Fruit fly (Drosophila melanogaster) whole organism, prepupa: ENCODE measurements around the gene CG6276.

Experiments
- Blimp-1 ChIP-seq: fragments of 200-800 bp; sonication (Bioruptor generic); optimal IDR thresholded peaks from 3 replicates; lab custom pipeline; 2017; ENCODE audit warnings: missing biosample characterization, missing genetic modification characterization, mild to moderate bottlenecking, moderate library complexity, missing genetic modification reagents
- CG10631 ChIP-seq: fragments of 200-800 bp; sonication (Bioruptor generic); optimal IDR thresholded peaks from 2 replicates; lab custom pipeline; 2016; ENCODE audit warnings: missing biosample characterization, missing genetic modification characterization
- CG10669 ChIP-seq: fragments of 200-800 bp; sonication (Bioruptor generic); optimal IDR thresholded peaks from 3 replicates; lab custom pipeline; 2018; ENCODE audit warnings: missing biosample characterization, mild to moderate bottlenecking, missing genetic modification characterization, moderate library complexity
- CG11294 ChIP-seq: fragments of 200-800 bp; sonication (Bioruptor generic); IDR thresholded peaks from 2 replicates; pipeline ENCODE4 v1.3.6; 2022; ENCODE audit warnings: missing biosample characterization, missing genetic modification characterization
- CG11762 ChIP-seq: fragments of 200-800 bp; sonication (Bioruptor generic); optimal IDR thresholded peaks from 3 replicates; lab custom pipeline; 2016; ENCODE audit warnings: missing biosample characterization, missing genetic modification characterization; ENCODE audit not compliant: insufficient read depth
- CG11902 ChIP-seq: fragments of 200-800 bp; sonication (Bioruptor generic); optimal IDR thresholded peaks from 3 replicates; lab custom pipeline; 2016; ENCODE audit warnings: missing biosample characterization, missing genetic modification characterization
- CG15336 ChIP-seq: fragments of 200-800 bp; sonication (Bioruptor generic); IDR thresholded peaks from 2 replicates; pipeline ENCODE4 v1.3.6; 2022; ENCODE audit warnings: missing biosample characterization, missing genetic modification characterization
- CG1621 ChIP-seq: fragments of 200-800 bp; sonication (Bioruptor generic); optimal IDR thresholded peaks from 3 replicates; lab custom pipeline; 2018; ENCODE audit warnings: missing biosample characterization, mild to moderate bottlenecking, missing genetic modification characterization
- CG16779 ChIP-seq: fragments of 200-800 bp; sonication (Bioruptor generic); optimal IDR thresholded peaks from 3 replicates; lab custom pipeline; 2017; ENCODE audit warnings: missing biosample characterization, mild to moderate bottlenecking, missing genetic modification characterization
- CG3032 ChIP-seq: fragments of 200-800 bp; optimal IDR thresholded peaks from 2 replicates; lab custom pipeline; 2019; ENCODE audit warnings: missing biosample characterization, mild to moderate bottlenecking, missing genetic modification characterization, moderate library complexity
- CG31627 ChIP-seq: fragments of 200-800 bp; sonication (Bioruptor generic); optimal IDR thresholded peaks from 3 replicates; lab custom pipeline; 2016; ENCODE audit warnings: missing biosample characterization, missing genetic modification characterization
- CG32006 ChIP-seq: fragments of 200-800 bp; sonication (Bioruptor generic); optimal IDR thresholded peaks from 3 replicates; lab custom pipeline; 2017; ENCODE audit warnings: missing biosample characterization, mild to moderate bottlenecking, missing genetic modification characterization
- CG34406 ChIP-seq: fragments of 200-800 bp; sonication (Bioruptor generic); optimal IDR thresholded peaks from 3 replicates; lab custom pipeline; 2016; ENCODE audit warnings: missing biosample characterization, missing genetic modification characterization
- CG4318 ChIP-seq: fragments of 200-800 bp; sonication (Bioruptor generic); optimal IDR thresholded peaks from 3 replicates; lab custom pipeline; 2017; ENCODE audit warnings: missing biosample characterization, mild to moderate bottlenecking, missing genetic modification characterization
- CG6163 ChIP-seq: fragments of 200-800 bp; sonication (Bioruptor generic); IDR thresholded peaks from 3 replicates; pipeline ENCODE4 v1.3.6; 2022; ENCODE audit warnings: missing biosample characterization, missing genetic modification characterization
- CG6792 ChIP-seq: fragments of 200-800 bp; sonication (Bioruptor generic); optimal IDR thresholded peaks from 3 replicates; lab custom pipeline; 2016; ENCODE audit warnings: missing biosample characterization, missing genetic modification characterization
- CG6854 ChIP-seq: fragments of 200-800 bp; sonication (Bioruptor generic); optimal IDR thresholded peaks from 2 replicates; lab custom pipeline; 2017; ENCODE audit warnings: missing biosample characterization, mild to moderate bottlenecking, missing genetic modification characterization
- CG7368 ChIP-seq: fragments of 200-800 bp; sonication (Bioruptor generic); optimal IDR thresholded peaks from 3 replicates; lab custom pipeline; 2016; ENCODE audit warnings: missing biosample characterization, missing genetic modification characterization
- CG8319 ChIP-seq: fragments of 200-800 bp; sonication (Bioruptor generic); optimal IDR thresholded peaks from 3 replicates; lab custom pipeline; 2016; ENCODE audit warnings: missing biosample characterization, missing genetic modification characterization
- CG8632 ChIP-seq: fragments of 200-800 bp; sonication (Bioruptor generic); optimal IDR thresholded peaks from 3 replicates; lab custom pipeline; 2016; ENCODE audit warnings: missing biosample characterization, missing genetic modification characterization
- CG9139 ChIP-seq: fragments of 200-800 bp; sonication (Bioruptor generic); optimal IDR thresholded peaks from 3 replicates; lab custom pipeline; 2017; ENCODE audit warnings: missing biosample characterization, mild to moderate bottlenecking, missing genetic modification characterization
- Eip78C ChIP-seq: fragments of 200-800 bp; sonication (Bioruptor generic); peaks from one replicate; lab custom pipeline; 2016; ENCODE audit warnings: missing biosample characterization, missing genetic modification characterization
- Eip93F ChIP-seq: fragments of 200-800 bp; sonication (Bioruptor generic); optimal IDR thresholded peaks from 2 replicates; lab custom pipeline; 2016; ENCODE audit warnings: missing biosample characterization, mild to moderate bottlenecking, missing genetic modification characterization
- Ets21C ChIP-seq: fragments of 200-800 bp; sonication (Bioruptor generic); optimal IDR thresholded peaks from 3 replicates; lab custom pipeline; 2016; ENCODE audit warnings: missing biosample characterization, missing genetic modification characterization
- Hr38 ChIP-seq: sonication (Bioruptor generic); optimal IDR thresholded peaks from 2 replicates; lab custom pipeline; 2016; ENCODE audit warnings: missing biosample characterization, missing genetic modification characterization
- OdsH ChIP-seq: fragments of 200-800 bp; sonication (Bioruptor generic); optimal IDR thresholded peaks from 3 replicates; lab custom pipeline; 2016; ENCODE audit warnings: missing biosample characterization, missing genetic modification characterization
- Smox ChIP-seq: fragments of 200-800 bp; sonication (Bioruptor generic); optimal IDR thresholded peaks from 3 replicates; lab custom pipeline; 2016; ENCODE audit warnings: missing biosample characterization, missing genetic modification characterization
- Sox14 ChIP-seq: fragments of 200-800 bp; sonication (Bioruptor generic); optimal IDR thresholded peaks from 3 replicates; lab custom pipeline; 2016; ENCODE audit warnings: missing biosample characterization, missing genetic modification characterization
- Sox15 ChIP-seq: fragments of 200-800 bp; sonication (Bioruptor generic); optimal IDR thresholded peaks from 3 replicates; lab custom pipeline; 2016; ENCODE audit warnings: missing biosample characterization, missing genetic modification characterization
- acj6 ChIP-seq: fragments of 200-800 bp; sonication (Bioruptor generic); optimal IDR thresholded peaks from 3 replicates; lab custom pipeline; 2016; ENCODE audit warnings: missing biosample characterization, missing genetic modification characterization
- cyc ChIP-seq: fragments of 200-800 bp; sonication (Bioruptor generic); optimal IDR thresholded peaks from 3 replicates; lab custom pipeline; 2016; ENCODE audit warnings: missing biosample characterization, missing genetic modification characterization
- dac ChIP-seq: fragments of 200-800 bp; sonication (Bioruptor generic); optimal IDR thresholded peaks from 2 replicates; lab custom pipeline; 2017; ENCODE audit warnings: missing biosample characterization, mild to moderate bottlenecking, missing genetic modification characterization
- dsx ChIP-seq: fragments of 200-800 bp; optimal IDR thresholded peaks from 3 replicates; lab custom pipeline; 2019; ENCODE audit warnings: missing biosample characterization, mild to moderate bottlenecking, missing genetic modification characterization, moderate library complexity; ENCODE audit not compliant: poor library complexity, severe bottlenecking
- eg ChIP-seq: fragments of 200-800 bp; sonication (Bioruptor generic); IDR thresholded peaks from 3 replicates; pipeline ENCODE4 v1.3.6; 2022; ENCODE audit warnings: missing biosample characterization, missing genetic modification characterization
- esn ChIP-seq: fragments of 200-800 bp; sonication (Bioruptor generic); optimal IDR thresholded peaks from 2 replicates; lab custom pipeline; 2016; ENCODE audit warnings: missing biosample characterization, mild to moderate bottlenecking, missing genetic modification characterization, moderate library complexity
- fd59A ChIP-seq: fragments of 200-800 bp; sonication (Bioruptor generic); optimal IDR thresholded peaks from 2 replicates; lab custom pipeline; 2017; ENCODE audit warnings: missing biosample characterization, mild to moderate bottlenecking, missing genetic modification characterization, missing genetic modification reagents
- net ChIP-seq: fragments of 200-800 bp; sonication (Bioruptor generic); optimal IDR thresholded peaks from 3 replicates; lab custom pipeline; 2016; ENCODE audit warnings: missing biosample characterization, missing genetic modification characterization
- pdm3 ChIP-seq: fragments of 200-800 bp; sonication (Bioruptor generic); optimal IDR thresholded peaks from 3 replicates; lab custom pipeline; 2016; ENCODE audit warnings: missing biosample characterization, missing genetic modification characterization
- salr ChIP-seq, 2 experiments: fragments of 200-800 bp; sonication (Bioruptor generic); optimal IDR thresholded peaks; 3 replicates each; lab custom pipeline; 2016 to 2018; ENCODE audit warnings: missing biosample characterization in 2 of 2, missing genetic modification characterization in 2 of 2, mild to moderate bottlenecking in 1 of 2
- spab ChIP-seq: fragments of 200-800 bp; sonication (Bioruptor generic); optimal IDR thresholded peaks from 2 replicates; lab custom pipeline; 2017; ENCODE audit warnings: missing biosample characterization, mild to moderate bottlenecking, missing genetic modification characterization, missing genetic modification reagents
- svp ChIP-seq: fragments of 200-800 bp; sonication (Bioruptor generic); peaks from one replicate; lab custom pipeline; 2016; ENCODE audit warnings: missing biosample characterization, missing genetic modification characterization
- topi ChIP-seq: fragments of 200-800 bp; sonication (Bioruptor generic); optimal IDR thresholded peaks from 3 replicates; lab custom pipeline; 2016; ENCODE audit warnings: missing biosample characterization, missing genetic modification characterization
- vri ChIP-seq: fragments of 200-800 bp; sonication (Bioruptor generic); optimal IDR thresholded peaks from 3 replicates; lab custom pipeline; 2016; ENCODE audit warnings: missing biosample characterization, mild to moderate bottlenecking, missing genetic modification characterization

CG6276 gene

dm6 chr3R:15366839-15367238 is 47.0 kb upstream of the CG6276 start (continued):
- TF ChIP-seq CG6854 (no peak), CG16779 (tag; lab: Kevin White, UChicago) (no peak), CG11902 (GFP tag; lab: Kevin White, UChicago) (no peak), topi (GFP tag; lab: Kevin White, UChicago) (no peak), net (GFP tag; lab: Kevin White, UChicago) (no peak), CG4318 (no peak), CG34406 (GFP tag; lab: Kevin White, UChicago) (no peak), Smox (no peak), CG9139 (GFP tag; lab: Kevin White, UChicago) (no peak), CG32006 (GFP tag; lab: Kevin White, UChicago) (no peak), Eip78C (GFP tag; lab: Kevin White, UChicago) (peak; percentile 73), svp (GFP tag; lab: Kevin White, UChicago) (peak; percentile 94), spab (GFP tag; lab: Kevin White, UChicago) (no peak), CG11294 (no peak)

DNA sequence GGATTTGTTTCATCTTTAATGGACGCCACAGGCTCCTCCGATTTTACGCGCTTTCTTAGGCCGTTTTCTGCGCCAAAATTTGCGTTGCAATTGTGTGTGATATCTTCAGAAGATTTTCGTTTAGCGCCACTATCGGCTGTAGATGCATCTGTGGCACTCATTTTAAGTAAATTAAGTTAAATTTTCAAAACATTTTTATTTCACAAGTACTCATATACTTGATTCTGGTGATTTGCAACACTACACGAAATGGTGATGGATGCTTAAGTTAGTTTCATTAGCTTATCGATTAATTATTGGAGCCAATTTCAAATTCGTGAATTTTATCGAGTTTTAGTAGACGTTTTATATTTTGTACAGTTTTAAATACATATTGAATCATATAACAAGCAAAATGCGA is 43.7 kb upstream of the CG6276 start, which contains the start of gene CG6171:
CG6171 (minus strand) TSS at position 250 of the 400 bp plus-strand sequence.
- TF ChIP-seq CG1621 (tag; lab: Kevin White, UChicago) = no peak
- peak; percentile 34 for TF ChIP-seq esn (GFP tag; lab: Kevin White, UChicago)
- peak; percentile 52 for TF ChIP-seq Eip78C (GFP tag; lab: Kevin White, UChicago)

dm6 chr3R:15361490-15361889 is 41.6 kb upstream of the CG6276 start, which contains the start of the genes Cog2 and Trax:
Gene Cog2, minus strand, starts transcription at chr3R:15361657.
Gene Trax, plus strand, starts transcription at chr3R:15361692.
- TF ChIP-seq Blimp-1 (GFP tag; lab: Kevin White, UChicago) = no peak
- no peak for TF ChIP-seq svp (GFP tag; lab: Kevin White, UChicago)
- no peak for TF ChIP-seq Hr38 (GFP tag; lab: Kevin White, UChicago)
- no peak for TF ChIP-seq acj6
- no peak for TF ChIP-seq CG10631 (GFP tag; lab: Kevin White, UChicago)
- no peak for TF ChIP-seq Eip93F (GFP tag; lab: Kevin White, UChicago)

DNA sequence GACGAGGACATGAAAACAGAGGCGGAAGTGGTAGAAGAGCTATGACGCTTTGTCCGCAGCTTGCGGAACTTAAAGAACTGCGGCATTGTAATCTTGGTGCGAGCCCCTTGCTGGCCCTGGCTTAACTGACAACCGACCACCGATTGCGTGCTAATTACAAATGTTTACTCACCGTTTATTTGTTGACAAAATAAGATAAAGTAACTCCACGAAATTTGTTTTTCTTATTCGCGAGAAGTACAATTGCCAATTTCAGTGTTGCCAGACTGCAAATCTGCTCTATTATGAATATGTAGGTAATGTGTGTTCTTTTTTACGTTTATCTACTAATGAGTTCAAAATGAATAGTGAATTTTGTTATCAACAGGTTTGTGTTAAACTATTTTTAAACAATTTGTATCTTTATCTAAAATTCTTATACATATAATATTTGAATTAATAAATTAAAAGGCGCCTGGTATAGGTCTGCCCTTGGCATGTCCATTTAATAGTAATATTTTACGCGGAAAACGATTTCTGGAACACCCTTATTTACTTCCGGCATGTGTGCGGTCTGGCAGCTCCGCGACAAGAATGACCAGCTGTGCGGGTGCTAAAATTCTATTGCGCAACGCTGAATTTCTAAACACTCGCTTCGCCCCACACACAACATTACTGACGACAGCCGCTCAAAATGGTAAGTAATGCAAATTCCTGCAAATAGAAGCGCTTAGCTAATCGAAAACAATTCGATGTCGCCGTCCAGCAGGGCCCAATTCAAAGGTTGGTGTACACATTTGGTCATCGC is 37.0 kb upstream of the CG6276 start, which contains the start of the genes Atg4b and Hibch:
Atg4b (minus strand) TSS at position 280 of the 787 bp plus-strand sequence.
Hibch (plus strand) TSS at position 585 of the 787 bp plus-strand sequence.
- TF ChIP-seq cyc (GFP tag; lab: Kevin White, UChicago) (peak; percentile 83), OdsH (GFP tag; lab: Kevin White, UChicago) (no peak), salr (GFP tag; optimal IDR thresholded peaks at IDR 0.05; lab: Kevin White, UChicago) (peak in 1 of 2 experiments; percentile 62), CG6792 (GFP tag; lab: Kevin White, UChicago) (peak; percentile 77), eg (GFP tag; lab: Robert Waterston, UW) (peak; percentile 79), CG4318 (no peak), CG16779 (tag; lab: Kevin White, UChicago) (no peak), CG3032 (tag; lab: Kevin White, UChicago) (peak; percentile 91), vri (GFP tag; lab: Kevin White, UChicago) (peak; percentile 93), Sox14 (no peak), CG31627 (GFP tag; lab: Kevin White, UChicago) (peak; percentile 61), pdm3 (no peak), CG11902 (GFP tag; lab: Kevin White, UChicago) (peak; percentile 85), CG7368 (GFP tag; lab: Kevin White, UChicago) (peak; percentile 67), CG8632 (GFP tag; lab: Kevin White, UChicago) (peak; percentile 73), CG34406 (GFP tag; lab: Kevin White, UChicago) (peak; percentile 72), CG10631 (GFP tag; lab: Kevin White, UChicago) (peak; percentile 90), dsx (GFP tag; lab: Kevin White, UChicago) (peak; percentile 9), CG15336 (GFP tag; lab: Robert Waterston, UW) (peak; percentile 66), fd59A (GFP tag; lab: Kevin White, UChicago) (peak; percentile 60), Eip93F (GFP tag; lab: Kevin White, UChicago) (no peak), dac (peak; percentile 72), CG8319 (GFP tag; lab: Kevin White, UChicago) (peak; percentile 70), CG11762 (GFP tag; lab: Kevin White, UChicago) (peak; percentile 75), Ets21C (no peak), CG6854 (peak; percentile 80), Sox15 (GFP tag; lab: Kevin White, UChicago) (peak; percentile 78), CG6163 (GFP tag; lab: Robert Waterston, UW) (peak; percentile 68; the same call in 2 of the 3 replicates), CG10669 (GFP tag; lab: Kevin White, UChicago) (peak; percentile 100)
